Fruit fly (Drosophila melanogaster): ENCODE results near the gene Nhe1.

Gene Nhe1

DNA sequence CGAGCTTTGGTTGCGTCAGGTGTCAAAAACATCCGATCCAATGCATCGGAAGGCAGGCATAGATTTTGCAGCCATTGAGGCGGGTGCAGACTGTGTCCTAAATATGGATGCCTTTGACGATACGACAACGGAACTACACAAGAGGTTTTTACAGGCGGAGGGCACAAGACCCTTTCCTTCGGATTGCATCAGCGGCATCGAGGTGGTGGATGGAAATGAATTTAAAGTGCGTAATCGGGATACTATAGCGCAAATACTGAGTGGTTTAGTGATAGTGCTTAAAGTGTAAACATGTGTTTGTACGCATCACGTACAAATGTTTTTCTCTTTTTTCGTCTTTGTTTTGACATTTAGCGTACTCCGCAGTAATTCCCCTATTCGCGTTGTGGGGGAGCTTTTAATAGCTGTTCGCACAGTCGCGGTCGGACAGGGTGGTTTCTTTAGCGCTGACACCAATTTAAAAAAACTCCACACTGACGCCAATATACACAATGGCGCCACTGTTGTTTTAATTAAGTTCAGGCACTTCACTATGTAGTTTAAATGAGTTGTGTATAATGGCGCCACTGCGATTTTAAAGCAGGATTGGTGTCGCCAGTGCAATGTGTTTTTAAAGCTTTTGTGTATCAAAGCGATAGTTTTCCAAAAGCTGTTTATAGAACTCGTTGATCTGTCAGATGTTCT is 33.6 kb downstream of the Nhe1 start (continued):
- TF ChIP-seq zf30C (GFP tag; optimal IDR thresholded peaks at IDR 0.05) (no peak), vnd (GFP tag; IDR thresholded peaks at IDR 0.05; ENCODE audit: partially characterized antibody) (peak; percentile 46; the same call in 2 of the 3 replicates), CG11504 (tag; optimal IDR thresholded peaks at IDR 0.05) (peak; percentile 47), Sox102F (GFP tag; optimal IDR thresholded peaks at IDR 0.05) (peak; percentile 47), CG34224 (GFP tag; IDR thresholded peaks at IDR 0.05; ENCODE audit: partially characterized antibody) (peak; percentile 59; the same call in 1 of the 3 replicates), ara (GFP tag; IDR thresholded peaks at IDR 0.05) (no peak), CG2712 (tag; optimal IDR thresholded peaks at IDR 0.05) (peak; percentile 30), tll (GFP tag; optimal IDR thresholded peaks at IDR 0.05) (no peak), pita (GFP tag; optimal IDR thresholded peaks at IDR 0.05) (peak; percentile 57), Gsc (GFP tag; IDR thresholded peaks at IDR 0.05) (no peak), CG10147 (GFP tag; optimal IDR thresholded peaks at IDR 0.05) (peak; percentile 8), Abd-B (GFP tag; optimal IDR thresholded peaks at IDR 0.05) (no peak), lbe (GFP tag; optimal IDR thresholded peaks at IDR 0.05) (peak; percentile 31), Sin3A (optimal IDR thresholded peaks at IDR 0.05) (no peak), Nf-YA (GFP tag; IDR thresholded peaks at IDR 0.05) (no peak), sens-2 (GFP tag; IDR thresholded peaks at IDR 0.05) (no peak), cg (GFP tag; optimal IDR thresholded peaks at IDR 0.05) (no peak), klu (GFP tag; IDR thresholded peaks at IDR 0.05) (no peak), zen2 (GFP tag; IDR thresholded peaks at IDR 0.05; ENCODE audit: partially characterized antibody) (peak; percentile 64; the same call in 2 of the 3 replicates), CG6654 (GFP tag; optimal IDR thresholded peaks at IDR 0.05) (no peak), ATbp (GFP tag; optimal IDR thresholded peaks at IDR 0.05) (no peak), dati (GFP tag; IDR thresholded peaks at IDR 0.05) (no peak), CG7928 (GFP tag; optimal IDR thresholded peaks at IDR 0.05) (no peak), her (GFP tag; optimal IDR thresholded peaks at IDR 0.05) (peak; percentile 38), CG8765 (GFP tag; IDR thresholded peaks at IDR 0.05) (no peak), CG14014 (GFP tag; IDR thresholded peaks at IDR 0.05) (no peak), NC2β (GFP tag; optimal IDR thresholded peaks at IDR 0.05) (no peak), maf-S (GFP tag; optimal IDR thresholded peaks at IDR 0.05) (peak; percentile 10), bab2 (GFP tag; optimal IDR thresholded peaks at IDR 0.05) (peak; percentile 42), ap (GFP tag; IDR thresholded peaks at IDR 0.05) (no peak), exex (tag; optimal IDR thresholded peaks at IDR 0.05) (peak; percentile 79), CG10979 (tag; optimal IDR thresholded peaks at IDR 0.05) (no peak), inv (GFP tag; IDR thresholded peaks at IDR 0.05; ENCODE audit: partially characterized antibody) (no peak; the same call in 1 of the 2 replicates), tup (GFP tag; optimal IDR thresholded peaks at IDR 0.05) (no peak), CG2120 (GFP tag; optimal IDR thresholded peaks at IDR 0.05) (peak; percentile 44), B-H2 (GFP tag; optimal IDR thresholded peaks at IDR 0.05) (peak; percentile 83), crp (GFP tag; optimal IDR thresholded peaks at IDR 0.05) (peak in 1 of 2 experiments; percentile 68), unc-4 (GFP tag; IDR thresholded peaks at IDR 0.05; ENCODE audit: partially characterized antibody) (peak; percentile 66), CG33557 (GFP tag; optimal IDR thresholded peaks at IDR 0.05) (no peak), grn (GFP tag; optimal IDR thresholded peaks at IDR 0.05) (no peak), mirr (GFP tag; optimal IDR thresholded peaks at IDR 0.05) (peak; percentile 54), dimm (GFP tag; IDR thresholded peaks at IDR 0.05) (no peak), dpn (GFP tag; optimal IDR thresholded peaks at IDR 0.05) (peak; percentile 40 to 53), toy (GFP tag; IDR thresholded peaks at IDR 0.05) (no peak), grau (tag; optimal IDR thresholded peaks at IDR 0.05) (peak; percentile 32), CG9609 (GFP tag; optimal IDR thresholded peaks at IDR 0.05) (no peak), ken (GFP tag; IDR thresholded peaks at IDR 0.05) (no peak), ci (GFP tag; IDR thresholded peaks at IDR 0.05) (peak; percentile 73; the same call in 2 of the 3 replicates), CG10654 (GFP tag; optimal IDR thresholded peaks at IDR 0.05) (peak; percentile 25)

Data from whole organism, embryonic.